Worm (Caenorhabditis elegans): Measurements from ENCODE around the gene ttr-33.

Gene ttr-33

ce11 chrV:7847170-7847569, 9.5 kb upstream of the ttr-33 start, which contains the start of gene memo-1:
TSS of gene memo-1 (minus strand) at chrV:7847171.
- TF ChIP-seq pqm-1 (tag; optimal IDR thresholded peaks at IDR 0.05), result no peak
- TF ChIP-seq sox-2 (GFP tag; IDR thresholded peaks at IDR 0.05), result peak; percentile 44

- no peak for TF ChIP-seq pax-1 (tag; optimal IDR thresholded peaks at IDR 0.05)
- no peak for TF ChIP-seq lin-11 (tag; optimal IDR thresholded peaks at IDR 0.05)
- TF ChIP-seq npax-4 (tag; optimal IDR thresholded peaks at IDR 0.05), result no peak
- no peak for TF ChIP-seq elt-2 (tag; optimal IDR thresholded peaks at IDR 0.05)
- TF ChIP-seq ttx-3 (tag; optimal IDR thresholded peaks at IDR 0.05), result no peak
- no peak for TF ChIP-seq C38D4.7 (GFP tag; optimal IDR thresholded peaks at IDR 0.05)
- TF ChIP-seq ref-2 (tag; optimal IDR thresholded peaks at IDR 0.05), result no peak
- TF ChIP-seq pha-2 (tag; optimal IDR thresholded peaks at IDR 0.05), result no peak
Measured at ce11 chrV:7842228-7842627, 4.5 kb upstream of the ttr-33 start, which contains the start of gene grd-8. TSS of gene grd-8 (plus strand) at chrV:7842528.

- TF ChIP-seq ceh-34 (tag; optimal IDR thresholded peaks at IDR 0.05) (no peak), hlh-30 (tag; optimal IDR thresholded peaks at IDR 0.05; ENCODE audit: insufficient read depth) (no peak), ceh-24 (tag; optimal IDR thresholded peaks at IDR 0.05) (no peak), ceh-22 (tag; optimal IDR thresholded peaks at IDR 0.05) (no peak), ceh-45 (GFP tag; IDR thresholded peaks at IDR 0.05) (no peak), ets-4 (tag; optimal IDR thresholded peaks at IDR 0.05) (no peak), unc-86 (tag; optimal IDR thresholded peaks at IDR 0.05) (no peak), fax-1 (tag; optimal IDR thresholded peaks at IDR 0.05) (no peak)
Measured at ce11 chrV:7839485-7839884, 1.8 kb upstream of the ttr-33 start, which contains the start of gene C37C3.12. TSS of gene C37C3.12 (minus strand) at chrV:7839585.

ce11 chrV:7836911-7837310, 798 bp downstream of the ttr-33 start, which contains the start of gene txt-5:
TSS of gene txt-5 (minus strand) at chrV:7837134.
- TF ChIP-seq hlh-30 (tag; optimal IDR thresholded peaks at IDR 0.05; ENCODE audit: insufficient read depth) (peak; percentile 39), syd-9 (tag; optimal IDR thresholded peaks at IDR 0.05) (no peak)

ce11 chrV:7830952-7831351, 6.8 kb downstream of the ttr-33 start:
- no peak for TF ChIP-seq unc-3 (GFP tag; conservative IDR thresholded peaks at IDR 0.05)
- no peak for TF ChIP-seq unc-3 (tag; optimal IDR thresholded peaks at IDR 0.05)
- no peak for TF ChIP-seq ceh-24 (tag; optimal IDR thresholded peaks at IDR 0.05)
- TF ChIP-seq ceh-22 (tag; optimal IDR thresholded peaks at IDR 0.05), result no peak
- TF ChIP-seq pat-9 (tag; optimal IDR thresholded peaks at IDR 0.05), result no peak
- no peak for TF ChIP-seq T23F11.4 (GFP tag; optimal IDR thresholded peaks at IDR 0.05)
- TF ChIP-seq syd-9 (tag; optimal IDR thresholded peaks at IDR 0.05), result no peak
- no peak for TF ChIP-seq unc-86 (tag; optimal IDR thresholded peaks at IDR 0.05)
- no peak for TF ChIP-seq pros-1 (tag; optimal IDR thresholded peaks at IDR 0.05)
- TF ChIP-seq hlh-30 (tag; optimal IDR thresholded peaks at IDR 0.05; ENCODE audit: insufficient read depth), result no peak
- no peak for TF ChIP-seq tbx-7 (tag; optimal IDR thresholded peaks at IDR 0.05)

- TF ChIP-seq elt-4 (tag; optimal IDR thresholded peaks at IDR 0.05) (no peak), fax-1 (tag; optimal IDR thresholded peaks at IDR 0.05) (no peak), ceh-24 (tag; optimal IDR thresholded peaks at IDR 0.05) (no peak), nfya-1 (tag; optimal IDR thresholded peaks at IDR 0.05) (no peak), ceh-2 (tag; optimal IDR thresholded peaks at IDR 0.05) (no peak)
Measured at ce11 chrV:7826917-7827316, 10.8 kb downstream of the ttr-33 start, which contains the start of gene mig-6. TSS of gene mig-6 (plus strand) at chrV:7827217.

- no peak for TF ChIP-seq T23F11.4 (GFP tag; optimal IDR thresholded peaks at IDR 0.05)
- TF ChIP-seq zip-5 (tag; optimal IDR thresholded peaks at IDR 0.05), result no peak
- no peak for TF ChIP-seq Y22D7AL.16 (tag; optimal IDR thresholded peaks at IDR 0.05)
- TF ChIP-seq hlh-8 (tag; optimal IDR thresholded peaks at IDR 0.05), result peak; percentile 64
- no peak for TF ChIP-seq nhr-232 (tag; optimal IDR thresholded peaks at IDR 0.05)
- TF ChIP-seq fkh-6 (tag; optimal IDR thresholded peaks at IDR 0.05), result no peak
- TF ChIP-seq lin-11 (tag; optimal IDR thresholded peaks at IDR 0.05), result no peak
- TF ChIP-seq ceh-48 (tag; optimal IDR thresholded peaks at IDR 0.05), result no peak
- TF ChIP-seq hlh-6 (tag; optimal IDR thresholded peaks at IDR 0.05), result no peak
- TF ChIP-seq K09A11.1 (tag; optimal IDR thresholded peaks at IDR 0.05; ENCODE audit: insufficient read depth), result no peak
- TF ChIP-seq ceh-30 (tag; optimal IDR thresholded peaks at IDR 0.05), result no peak
- peak; percentile 3 for TF ChIP-seq unc-55 (GFP tag; optimal IDR thresholded peaks at IDR 0.05)
- TF ChIP-seq ztf-16 (tag; optimal IDR thresholded peaks at IDR 0.05), result no peak
- TF ChIP-seq unc-42 (tag; optimal IDR thresholded peaks at IDR 0.05), result no peak
- no peak for TF ChIP-seq gmeb-2 (tag; optimal IDR thresholded peaks at IDR 0.05)
- no peak for TF ChIP-seq C38D4.7 (GFP tag; optimal IDR thresholded peaks at IDR 0.05)
- no peak for TF ChIP-seq npax-4 (tag; optimal IDR thresholded peaks at IDR 0.05)
Measured at ce11 chrV:7826362-7826761, 11.3 kb downstream of the ttr-33 start.

All from whole organism, late embryonic.